Fruit fly (Drosophila melanogaster): ENCODE data around the gene ctrip.

ctrip gene

dm6 chr3R:4835315-4835714 is 23.4 kb upstream of the ctrip start (continued):
- TF ChIP-seq CG1024 (GFP tag; IDR thresholded peaks at IDR 0.05), result no peak
- TF ChIP-seq pan (optimal IDR thresholded peaks at IDR 0.05), result peak in 1 of 2 experiments; percentile 0
- TF ChIP-seq pan (GFP tag; optimal IDR thresholded peaks at IDR 0.05 in 1 of 2, IDR thresholded peaks at IDR 0.05 in 1 of 2), result no peak
- no peak for TF ChIP-seq jumu (GFP tag; optimal IDR thresholded peaks at IDR 0.05)
- no peak for TF ChIP-seq CG17802 (tag; optimal IDR thresholded peaks at IDR 0.05)
- TF ChIP-seq CG6854 (GFP tag; optimal IDR thresholded peaks at IDR 0.05), result no peak
- TF ChIP-seq Bgb (GFP tag; IDR thresholded peaks at IDR 0.05; ENCODE audit: partially characterized antibody), result 0 out of 2 replicates have a peak, but pooled peaks have one; percentile 34
- no peak for TF ChIP-seq CG11456 (GFP tag; IDR thresholded peaks at IDR 0.05)
- no peak for TF ChIP-seq Antp (GFP tag; optimal IDR thresholded peaks at IDR 0.05)
- peak; percentile 99 for TF ChIP-seq Nf-YB (GFP tag; optimal IDR thresholded peaks at IDR 0.05)
- TF ChIP-seq fd64A (GFP tag; optimal IDR thresholded peaks at IDR 0.05), result no peak
- no peak for TF ChIP-seq vfl (GFP tag; optimal IDR thresholded peaks at IDR 0.05)
- no peak for TF ChIP-seq pho (GFP tag; optimal IDR thresholded peaks at IDR 0.05)
- TF ChIP-seq mld (GFP tag; IDR thresholded peaks at IDR 0.05; ENCODE audit: partially characterized antibody), result 0 out of 3 replicates have a peak, but pooled peaks have one; percentile 10
- peak; percentile 54 for TF ChIP-seq twi (tag; optimal IDR thresholded peaks at IDR 0.05)
- no peak for TF ChIP-seq CG14014 (GFP tag; IDR thresholded peaks at IDR 0.05)
- no peak for TF ChIP-seq NC2β (GFP tag; optimal IDR thresholded peaks at IDR 0.05)
- TF ChIP-seq CG1832 (GFP tag; optimal IDR thresholded peaks at IDR 0.05), result peak; percentile 98
- no peak for TF ChIP-seq CG8924 (tag; optimal IDR thresholded peaks at IDR 0.05)
- TF ChIP-seq CG17359 (tag; optimal IDR thresholded peaks at IDR 0.05), result no peak
- TF ChIP-seq CG3838 (GFP tag; optimal IDR thresholded peaks at IDR 0.05), result no peak
- peak; percentile 37 for TF ChIP-seq ewg (GFP tag; optimal IDR thresholded peaks at IDR 0.05)
- peak; percentile 74 for TF ChIP-seq Aef1 (GFP tag; IDR thresholded peaks at IDR 0.05)
- no peak for TF ChIP-seq Abd-B (GFP tag; optimal IDR thresholded peaks at IDR 0.05)
- TF ChIP-seq scrt (GFP tag; optimal IDR thresholded peaks at IDR 0.05), result no peak
- no peak for TF ChIP-seq Blimp-1 (GFP tag; optimal IDR thresholded peaks at IDR 0.05)
- no peak for TF ChIP-seq tna (GFP tag; IDR thresholded peaks at IDR 0.05; ENCODE audit: partially characterized antibody)
- no peak for TF ChIP-seq Elba2 (GFP tag; optimal IDR thresholded peaks at IDR 0.05)
- no peak for TF ChIP-seq dmrt99B (tag; optimal IDR thresholded peaks at IDR 0.05)
- no peak for TF ChIP-seq az2 (GFP tag; optimal IDR thresholded peaks at IDR 0.05)
- TF ChIP-seq CG7987 (GFP tag; optimal IDR thresholded peaks at IDR 0.05), result no peak
- no peak for TF ChIP-seq CG2712 (tag; optimal IDR thresholded peaks at IDR 0.05)
- no peak for TF ChIP-seq p53 (GFP tag; optimal IDR thresholded peaks at IDR 0.05)
- peak; percentile 91 for TF ChIP-seq zen (tag; optimal IDR thresholded peaks at IDR 0.05)
- no peak; the same call in 1 of the 2 replicates for TF ChIP-seq bbx (GFP tag; IDR thresholded peaks at IDR 0.05; ENCODE audit: partially characterized antibody)
- TF ChIP-seq sim (GFP tag; IDR thresholded peaks at IDR 0.05), result no peak
- TF ChIP-seq CG3163 (GFP tag; optimal IDR thresholded peaks at IDR 0.05), result no peak
- TF ChIP-seq CG15011 (GFP tag; optimal IDR thresholded peaks at IDR 0.05), result no peak
- 0 out of 2 replicates have a peak, but pooled peaks have one; percentile 20 for TF ChIP-seq seq (GFP tag; IDR thresholded peaks at IDR 0.05)
- TF ChIP-seq cad (GFP tag; optimal IDR thresholded peaks at IDR 0.05), result peak; percentile 48
- TF ChIP-seq sd (tag; optimal IDR thresholded peaks at IDR 0.05), result peak; percentile 77
- peak; percentile 74 for TF ChIP-seq jing (GFP tag; optimal IDR thresholded peaks at IDR 0.05)
- no peak for TF ChIP-seq gce (GFP tag; IDR thresholded peaks at IDR 0.05)
- no peak for TF ChIP-seq Hr51 (GFP tag; optimal IDR thresholded peaks at IDR 0.05)
- no peak for TF ChIP-seq Awh (GFP tag; IDR thresholded peaks at IDR 0.05)
- no peak for TF ChIP-seq so (GFP tag; IDR thresholded peaks at IDR 0.05)
- TF ChIP-seq CG13287 (GFP tag; IDR thresholded peaks at IDR 0.05; ENCODE audit: partially characterized antibody), result no peak; the same call in 1 of the 2 replicates
- 0 out of 3 replicates have a peak, but pooled peaks have one; percentile 28 for TF ChIP-seq HLH4C (GFP tag; IDR thresholded peaks at IDR 0.05; ENCODE audit: partially characterized antibody)
- TF ChIP-seq psq (GFP tag; optimal IDR thresholded peaks at IDR 0.05), result no peak
- no peak for TF ChIP-seq CG13296 (GFP tag; optimal IDR thresholded peaks at IDR 0.05)
